Worm (Caenorhabditis elegans) whole organism, L4 larva: Measurements from ENCODE around the gene ceh-89.

ENCODE experiments used
- D1046.2 ChIP-seq: fragments of 200-800 bp; sonication (Bioruptor generic); IDR thresholded peaks from 2 replicates; pipeline ENCODE4 v1.3.6; 2022; ENCODE audit warnings: missing genetic modification characterization, missing compliant biosample characterization
- F10B5.3 ChIP-seq: sonication (generic microtip); optimal IDR thresholded peaks from 2 replicates; lab custom pipeline; 2016; ENCODE audit warnings: mild to moderate bottlenecking, missing genetic modification characterization, missing compliant biosample characterization
- F26F4.8 ChIP-seq: fragments of 200-800 bp; sonication (Bioruptor generic); conservative IDR thresholded peaks from 2 replicates; pipeline ENCODE4 v1.3.6; 2022; ENCODE audit warnings: missing genetic modification characterization, missing compliant biosample characterization
- F44E2.7 ChIP-seq: fragments of 200-800 bp; sonication (Bioruptor generic); IDR thresholded peaks from 2 replicates; pipeline ENCODE4 v2.1.2; 2022; ENCODE audit warnings: missing genetic modification characterization, missing compliant biosample characterization
- F49E8.2 ChIP-seq: sonication (generic microtip); optimal IDR thresholded peaks from 2 replicates; lab custom pipeline; 2016; ENCODE audit warnings: missing compliant biosample characterization, mild to moderate bottlenecking, missing genetic modification characterization, borderline replicate concordance
- T20F7.1 ChIP-seq: fragments of 200-800 bp; sonication (Bioruptor generic); optimal IDR thresholded peaks from 2 replicates; lab custom pipeline; 2018; ENCODE audit warnings: mild to moderate bottlenecking, missing genetic modification characterization, missing compliant biosample characterization
- T26A8.4 ChIP-seq: fragments of 200-800 bp; sonication (Bioruptor generic); IDR thresholded peaks from 2 replicates; pipeline ENCODE4 v1.3.6; 2022; ENCODE audit warnings: missing genetic modification characterization, missing compliant biosample characterization
- Y48G9A.11 ChIP-seq: fragments of 200-800 bp; sonication (Bioruptor generic); IDR thresholded peaks from 2 replicates; pipeline ENCODE4 v1.3.6; 2022; ENCODE audit warnings: missing genetic modification reagents, missing genetic modification characterization, missing compliant biosample characterization
- Y5F2A.4 ChIP-seq: fragments of 200-800 bp; sonication (Bioruptor generic); optimal IDR thresholded peaks from 2 replicates; lab custom pipeline; 2018; ENCODE audit warnings: mild to moderate bottlenecking, missing genetic modification characterization, missing compliant biosample characterization
- ZK546.5 ChIP-seq, 2 experiments: sonication (generic microtip); optimal IDR thresholded peaks; 2 replicates each; lab custom pipeline; 2017; ENCODE audit warnings: missing biosample characterization in 2 of 2, missing genetic modification characterization in 2 of 2
- arid-1 ChIP-seq: fragments of 200-800 bp; sonication (Bioruptor generic); conservative IDR thresholded peaks from 2 replicates; pipeline ENCODE4 v1.3.6; 2022; ENCODE audit warnings: missing genetic modification reagents, missing genetic modification characterization, missing compliant biosample characterization
- attf-4 ChIP-seq: sonication (generic microtip); optimal IDR thresholded peaks from 3 replicates; lab custom pipeline; 2017; ENCODE audit warnings: missing biosample characterization, missing genetic modification characterization
- ceh-44 ChIP-seq: fragments of 200-800 bp; sonication (Bioruptor generic); IDR thresholded peaks from 2 replicates; pipeline ENCODE4 v1.3.6; 2022; ENCODE audit warnings: missing genetic modification reagents, missing genetic modification characterization, missing compliant biosample characterization
- ceh-82 ChIP-seq: sonication (generic microtip); optimal IDR thresholded peaks from 2 replicates; lab custom pipeline; 2017; ENCODE audit warnings: missing biosample characterization, missing genetic modification characterization
- daf-16 ChIP-seq, 3 experiments: sonication (generic microtip); optimal IDR thresholded peaks; 2 replicates each; lab custom pipeline; 2016 to 2017; ENCODE audit warnings: missing genetic modification characterization in 3 of 3, missing genetic modification reagents in 3 of 3, mild to moderate bottlenecking in 2 of 3, missing compliant biosample characterization in 2 of 3, missing biosample characterization in 1 of 3, moderate library complexity in 1 of 3
- daf-19 ChIP-seq: fragments of 200-800 bp; sonication (Bioruptor generic); conservative IDR thresholded peaks from 2 replicates; pipeline ENCODE4 v1.3.6; 2022; ENCODE audit warnings: missing genetic modification characterization, missing compliant biosample characterization
- daf-8 ChIP-seq: fragments of 200-800 bp; sonication (Bioruptor generic); IDR thresholded peaks from 2 replicates; pipeline ENCODE4 v1.3.6; 2022; ENCODE audit warnings: missing genetic modification characterization, missing compliant biosample characterization
- dmd-8 ChIP-seq: fragments of 200-800 bp; sonication (Bioruptor generic); IDR thresholded peaks from 2 replicates; pipeline ENCODE4 v1.3.6; 2022; ENCODE audit warnings: missing genetic modification characterization, missing compliant biosample characterization
- duxl-1 ChIP-seq: sonication (generic microtip); optimal IDR thresholded peaks from 2 replicates; lab custom pipeline; 2016; ENCODE audit warnings: mild to moderate bottlenecking, missing genetic modification characterization, moderate library complexity, missing compliant biosample characterization; ENCODE audit not compliant: poor library complexity
- dve-1 ChIP-seq: sonication (generic microtip); optimal IDR thresholded peaks from 2 replicates; lab custom pipeline; 2017; ENCODE audit warnings: antibody characterized with exemption, mild to moderate bottlenecking, missing genetic modification characterization, missing compliant biosample characterization; ENCODE audit not compliant: insufficient read depth
- egl-27 ChIP-seq: sonication (generic microtip); optimal IDR thresholded peaks from 3 replicates; lab custom pipeline; 2017; ENCODE audit warnings: missing biosample characterization, missing genetic modification reagents, missing genetic modification characterization
- fkh-10 ChIP-seq: fragments of 150-350 bp; optimal IDR thresholded peaks from 2 replicates; lab custom pipeline; 2014; ENCODE audit warnings: missing biosample characterization, missing genetic modification reagents, missing genetic modification characterization
- gei-8 ChIP-seq: fragments of 200-800 bp; sonication (Bioruptor generic); optimal IDR thresholded peaks from 2 replicates; lab custom pipeline; 2018; ENCODE audit warnings: mild to moderate bottlenecking, missing genetic modification characterization, missing compliant biosample characterization
- hmg-1.1 ChIP-seq: fragments of 200-800 bp; sonication (Bioruptor generic); IDR thresholded peaks from 2 replicates; pipeline ENCODE4 v1.3.6; 2022; ENCODE audit warnings: missing genetic modification reagents, missing genetic modification characterization, missing compliant biosample characterization
- lim-7 ChIP-seq: fragments of 200-800 bp; sonication (Bioruptor generic); IDR thresholded peaks from 2 replicates; pipeline ENCODE4 v1.3.6; 2022; ENCODE audit warnings: missing genetic modification characterization, missing compliant biosample characterization
- madf-5 ChIP-seq, 2 experiments: fragments of 200-800 bp; sonication (Bioruptor generic); IDR thresholded peaks; 2 replicates each; pipeline ENCODE4 v1.3.6; 2022; ENCODE audit warnings: missing compliant biosample characterization in 2 of 2, missing genetic modification characterization in 2 of 2
- madf-9 ChIP-seq: fragments of 200-800 bp; sonication (Bioruptor generic); conservative IDR thresholded peaks from 2 replicates; pipeline ENCODE4 v1.3.6; 2022; ENCODE audit warnings: missing genetic modification reagents, missing genetic modification characterization, missing compliant biosample characterization
- mdl-1 ChIP-seq, 2 experiments: fragments of 150-350 bp in 1 of 2; sonication (generic microtip) in 1 of 2; optimal IDR thresholded peaks; 2 replicates each; lab custom pipeline; 2014 to 2017; ENCODE audit warnings: missing biosample characterization in 2 of 2, missing genetic modification characterization in 2 of 2
- mdt-29 ChIP-seq: fragments of 200-800 bp; sonication (Bioruptor generic); IDR thresholded peaks from 2 replicates; pipeline ENCODE4 v1.3.6; 2022; ENCODE audit warnings: missing genetic modification reagents, missing genetic modification characterization, missing compliant biosample characterization
- mep-1 ChIP-seq: fragments of 150-350 bp; sonication (generic microtip); optimal IDR thresholded peaks from 3 replicates; lab custom pipeline; 2014; ENCODE audit warnings: missing biosample characterization, missing genetic modification characterization
- mes-2 ChIP-seq: sonication (generic microtip); optimal IDR thresholded peaks from 2 replicates; lab custom pipeline; 2016; ENCODE audit warnings: missing genotype, mild to moderate bottlenecking, missing genetic modification characterization, missing compliant biosample characterization; ENCODE audit not compliant: poor library complexity, severe bottlenecking
- mxl-2 ChIP-seq: fragments of 200-800 bp; sonication (Bioruptor generic); conservative IDR thresholded peaks from 2 replicates; pipeline ENCODE4 v1.3.6; 2022; ENCODE audit warnings: missing genetic modification reagents, missing genetic modification characterization, missing compliant biosample characterization
- nhr-10 ChIP-seq: fragments of 150-350 bp; optimal IDR thresholded peaks from 2 replicates; lab custom pipeline; 2014; ENCODE audit warnings: missing biosample characterization, missing genetic modification characterization
- nhr-111 ChIP-seq: fragments of 200-800 bp; sonication (Bioruptor generic); optimal IDR thresholded peaks from 2 replicates; lab custom pipeline; 2018; ENCODE audit warnings: mild to moderate bottlenecking, missing genetic modification characterization, missing compliant biosample characterization
- nhr-237 ChIP-seq: sonication (generic microtip); optimal IDR thresholded peaks from 2 replicates; lab custom pipeline; 2017; ENCODE audit warnings: missing biosample characterization, missing genetic modification characterization
- nhr-25 ChIP-seq: sonication (generic microtip); optimal IDR thresholded peaks from 2 replicates; lab custom pipeline; 2017; ENCODE audit warnings: missing genetic modification characterization, mild to moderate bottlenecking, missing compliant biosample characterization, antibody characterized with exemption, moderate library complexity, borderline replicate concordance; ENCODE audit not compliant: insufficient read depth
- nhr-28 ChIP-seq: fragments of 150-350 bp; optimal IDR thresholded peaks from 2 replicates; lab custom pipeline; 2014; ENCODE audit warnings: missing biosample characterization, missing genetic modification characterization
- pha-4 ChIP-seq, 2 experiments: fragments of 150-350 bp in 1 of 2; fragments of 200-800 bp in 1 of 2; sonication (Bioruptor generic) in 1 of 2; IDR thresholded peaks in 1 of 2; optimal IDR thresholded peaks in 1 of 2; 2 replicates each; pipeline versions ENCODE4 v1.3.6 to Lab custom; 2014 to 2022; ENCODE audit warnings: missing genetic modification characterization in 2 of 2, missing genetic modification reagents in 2 of 2, missing biosample characterization in 1 of 2, missing compliant biosample characterization in 1 of 2
- rbr-2 ChIP-seq: sonication (generic microtip); optimal IDR thresholded peaks from 2 replicates; lab custom pipeline; 2016; ENCODE audit warnings: missing genotype, missing genetic modification characterization, missing compliant biosample characterization
- sdz-12 ChIP-seq: fragments of 200-800 bp; sonication (Bioruptor generic); optimal IDR thresholded peaks from 2 replicates; lab custom pipeline; 2018; ENCODE audit warnings: mild to moderate bottlenecking, missing genetic modification characterization, missing compliant biosample characterization
- set-16 ChIP-seq: fragments of 200-800 bp; sonication (Bioruptor generic); IDR thresholded peaks from 2 replicates; pipeline ENCODE4 v1.3.6; 2022; ENCODE audit warnings: missing genetic modification reagents, missing genetic modification characterization, missing compliant biosample characterization
- skn-1 ChIP-seq: fragments of 150-350 bp; optimal IDR thresholded peaks from 2 replicates; lab custom pipeline; 2014; ENCODE audit warnings: missing biosample characterization, missing genetic modification characterization
- spr-3 ChIP-seq: fragments of 200-800 bp; sonication (Bioruptor generic); optimal IDR thresholded peaks from 2 replicates; lab custom pipeline; 2018; ENCODE audit warnings: mild to moderate bottlenecking, missing genetic modification characterization, missing compliant biosample characterization
- unc-130 ChIP-seq: sonication (generic microtip); optimal IDR thresholded peaks from 2 replicates; lab custom pipeline; 2016; ENCODE audit warnings: missing genetic modification reagents, missing genetic modification characterization, missing compliant biosample characterization
- unc-62 ChIP-seq, 3 experiments: fragments of 150-350 bp in 1 of 3; sonication (generic microtip); optimal IDR thresholded peaks in 2 of 3; peaks in 1 of 3; 1 replicate in 1 of 3; 2 replicates in 2 of 3; lab custom pipeline; 2014 to 2017; ENCODE audit warnings: missing biosample characterization in 3 of 3, missing genetic modification characterization in 3 of 3, missing genetic modification reagents in 3 of 3, missing genotype in 1 of 3
- zag-1 ChIP-seq: fragments of 150-350 bp; optimal IDR thresholded peaks from 2 replicates; lab custom pipeline; 2014; ENCODE audit warnings: missing biosample characterization, missing genetic modification characterization
- zip-2 ChIP-seq: fragments of 150-350 bp; optimal IDR thresholded peaks from 2 replicates; lab custom pipeline; 2014; ENCODE audit warnings: missing biosample characterization, missing genetic modification characterization
- ztf-7 ChIP-seq: fragments of 150-350 bp; optimal IDR thresholded peaks from 2 replicates; lab custom pipeline; 2014; ENCODE audit warnings: missing biosample characterization, missing genetic modification characterization

ceh-89 gene

DNA sequence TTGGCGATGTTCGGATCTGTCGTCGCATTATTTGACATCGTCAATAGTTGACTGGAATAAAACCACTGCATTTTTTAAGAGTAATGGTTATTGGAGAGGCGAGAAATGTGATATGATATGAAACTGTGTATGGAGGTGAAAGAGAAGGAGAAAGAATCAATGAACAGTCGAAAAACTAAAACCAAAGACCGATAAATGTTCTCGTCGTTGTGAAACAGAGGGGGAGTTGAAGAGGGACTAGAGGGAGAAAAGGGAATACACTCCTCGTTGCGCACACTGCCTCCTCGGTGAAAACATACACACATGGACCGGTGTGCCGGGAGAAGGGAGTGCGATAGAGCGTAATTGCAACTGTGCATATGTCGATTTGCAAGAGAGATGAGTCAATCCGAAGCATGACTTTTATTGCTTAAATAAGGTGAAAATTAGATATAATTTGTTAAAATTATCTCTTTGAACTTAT lies 27.9 kb downstream of the ceh-89 start, which contains the start of gene sym-4:
Gene sym-4, minus strand, starts transcription at position 51 of the 463 bp plus-strand sequence.
- TF ChIP-seq madf-9 (GFP tag; lab: Robert Waterston, UW) (peak; percentile 78; the same call in 1 of the 2 replicates), arid-1 (GFP tag; lab: Robert Waterston, UW) (peak; percentile 76), attf-4 (peak; percentile 50), daf-16 (GFP tag; optimal IDR thresholded peaks at IDR 0.05; lab: Kevin White, UChicago) (peak in 1 of 2 experiments; percentile 32), daf-16 (tag; optimal IDR thresholded peaks at IDR 0.05; lab: Kevin White, UChicago) (peak; percentile 89), mep-1 (tag; lab: Kevin White, UChicago) (peak; percentile 98), ceh-82 (tag; lab: Kevin White, UChicago) (no peak), nhr-237 (peak; percentile 32), dmd-8 (GFP tag; lab: Robert Waterston, UW) (no peak), T20F7.1 (peak; percentile 86), nhr-28 (tag; lab: Kevin White, UChicago) (peak; percentile 98), mes-2 (tag; lab: Kevin White, UChicago) (peak; percentile 82), mxl-2 (no peak), D1046.2 (GFP tag; lab: Robert Waterston, UW) (no peak), skn-1 (no peak), F44E2.7 (GFP tag; lab: Robert Waterston, UW) (no peak), ztf-7 (tag; lab: Kevin White, UChicago) (peak; percentile 27), unc-62 (GFP tag; optimal IDR thresholded peaks at IDR 0.05 in 1 of 2; lab: Kevin White, UChicago) (no peak), unc-62 (tag; optimal IDR thresholded peaks at IDR 0.05; lab: Kevin White, UChicago) (no peak), sdz-12 (GFP tag; lab: Kevin White, UChicago) (no peak), dve-1 (peak; percentile 99), nhr-25 (tag; lab: Kevin White, UChicago) (peak; percentile 90), T26A8.4 (GFP tag; lab: Robert Waterston, UW) (peak; percentile 88), F26F4.8 (GFP tag; lab: Robert Waterston, UW) (no peak), Y5F2A.4 (GFP tag; lab: Kevin White, UChicago) (no peak), unc-130 (GFP tag; lab: Kevin White, UChicago) (no peak), nhr-10 (tag; lab: Kevin White, UChicago) (peak; percentile 89), hmg-1.1 (GFP tag; lab: Robert Waterston, UW) (peak; percentile 94), rbr-2 (tag; lab: Kevin White, UChicago) (peak; percentile 89), egl-27 (tag; lab: Kevin White, UChicago) (no peak), mdl-1 (tag; optimal IDR thresholded peaks at IDR 0.05; lab: Kevin White, UChicago) (peak; percentile 81 to 98), lim-7 (GFP tag; lab: Robert Waterston, UW) (0 out of 2 replicates have a peak, but pooled peaks have one; percentile 43), fkh-10 (GFP tag; lab: Kevin White, UChicago) (peak; percentile 35), mdt-29 (GFP tag; lab: Robert Waterston, UW) (peak; percentile 78), zag-1 (tag; lab: Kevin White, UChicago) (no peak), daf-8 (GFP tag; lab: Robert Waterston, UW) (no peak), ZK546.5 (tag; optimal IDR thresholded peaks at IDR 0.05; lab: Kevin White, UChicago) (peak in 1 of 2 experiments; percentile 27), madf-5 (GFP tag; IDR thresholded peaks at IDR 0.05; lab: Robert Waterston, UW) (no peak), set-16 (peak; percentile 41; the same call in 1 of the 2 replicates), daf-19 (GFP tag; lab: Robert Waterston, UW) (0 out of 2 replicates have a peak, but pooled peaks have one; percentile 47), Y48G9A.11 (GFP tag; lab: Robert Waterston, UW) (no peak), zip-2 (tag; lab: Kevin White, UChicago) (no peak), nhr-111 (GFP tag; lab: Kevin White, UChicago) (no peak), F10B5.3 (tag; lab: Kevin White, UChicago) (no peak), ceh-44 (no peak), spr-3 (peak; percentile 33), F49E8.2 (no peak), gei-8 (no peak), duxl-1 (tag; lab: Kevin White, UChicago) (peak; percentile 44), pha-4 (GFP tag; IDR thresholded peaks at IDR 0.05; lab: Robert Waterston, UW) (peak; percentile 25; the same call in 1 of the 2 replicates), pha-4 (tag; optimal IDR thresholded peaks at IDR 0.05; lab: Kevin White, UChicago) (peak; percentile 35)
